Worm (Caenorhabditis elegans): ENCODE results near the gene C40A11.6.

DNA sequence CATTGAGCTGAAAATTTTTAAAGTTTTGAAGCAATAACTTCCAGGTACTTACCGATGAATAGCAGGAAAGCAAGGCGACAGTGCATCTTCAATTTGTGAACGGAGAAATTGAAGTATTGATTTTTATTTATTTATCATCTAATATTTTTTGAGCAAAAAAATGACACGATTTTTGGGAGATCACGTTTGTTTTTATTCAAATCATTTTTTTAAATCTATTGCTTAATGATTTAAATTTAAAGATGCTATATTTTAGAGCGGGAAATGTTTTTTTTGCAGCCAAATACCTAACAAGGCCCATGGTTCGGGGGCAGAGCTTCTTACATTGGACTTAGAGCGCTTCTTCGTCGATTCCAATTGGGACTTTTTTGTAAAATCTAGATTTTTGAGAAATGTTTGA, 20.9 kb upstream of the C40A11.6 start, which contains the start of gene C33C12.4:
- no peak for TF ChIP-seq snpc-4 (tag; optimal IDR thresholded peaks at IDR 0.05)
- no peak for TF ChIP-seq ceh-16 (tag; optimal IDR thresholded peaks at IDR 0.05)
- TF ChIP-seq ztf-11 (tag; optimal IDR thresholded peaks at IDR 0.05): no peak
- TF ChIP-seq mab-5 (tag; optimal IDR thresholded peaks at IDR 0.05): no peak
- TF ChIP-seq nhr-11 (tag; optimal IDR thresholded peaks at IDR 0.05): no peak
- no peak for TF ChIP-seq ama-1 (optimal IDR thresholded peaks at IDR 0.05)
- no peak for TF ChIP-seq gmeb-1 (tag; optimal IDR thresholded peaks at IDR 0.05)

Data from whole organism, L2 larva.